Worm (Caenorhabditis elegans) whole organism, midembryonic: Measurements from ENCODE around the gene T25F10.3.

Source experiments
- T22C8.4 ChIP-seq: fragments of 200-800 bp; sonication (Bioruptor generic); IDR thresholded peaks from 2 replicates; pipeline ENCODE4 v1.3.6; 2022; ENCODE audit warnings: missing genetic modification characterization, missing compliant biosample characterization
- cog-1 ChIP-seq: sonication (generic microtip); optimal IDR thresholded peaks from 2 replicates; lab custom pipeline; 2016; ENCODE audit warnings: missing genetic modification characterization, missing compliant biosample characterization
- flt-1 ChIP-seq: fragments of 200-800 bp; sonication (Bioruptor generic); IDR thresholded peaks from 2 replicates; pipeline ENCODE4 v1.3.6; 2022; ENCODE audit warnings: missing genetic modification characterization, missing compliant biosample characterization
- klf-2 ChIP-seq: fragments of 200-800 bp; sonication (Bioruptor generic); conservative IDR thresholded peaks from 2 replicates; pipeline ENCODE4 v1.3.6; 2022; ENCODE audit warnings: missing genetic modification reagents, missing genetic modification characterization, missing compliant biosample characterization
- med-1 ChIP-seq: sonication (generic microtip); optimal IDR thresholded peaks from 2 replicates; lab custom pipeline; 2017; ENCODE audit warnings: missing genetic modification characterization, mild to moderate bottlenecking, missing compliant biosample characterization, antibody characterized with exemption, missing genetic modification reagents; ENCODE audit not compliant: insufficient read depth
- tab-1 ChIP-seq: fragments of 200-800 bp; sonication (Bioruptor generic); IDR thresholded peaks from 2 replicates; pipeline ENCODE4 v1.3.6; 2022; ENCODE audit warnings: missing genetic modification characterization, missing compliant biosample characterization
- ztf-29 ChIP-seq: fragments of 200-800 bp; sonication (Bioruptor generic); IDR thresholded peaks from 2 replicates; pipeline ENCODE4 v1.3.6; 2022; ENCODE audit warnings: missing genetic modification reagents, missing genetic modification characterization, missing compliant biosample characterization

- no peak for TF ChIP-seq cog-1 (tag; lab: Kevin White, UChicago)
- no peak for TF ChIP-seq klf-2 (GFP tag; lab: Robert Waterston, UW)
- TF ChIP-seq T22C8.4 (GFP tag; lab: Robert Waterston, UW): no peak
- no peak for TF ChIP-seq tab-1 (GFP tag; lab: Robert Waterston, UW)
- TF ChIP-seq flt-1 (GFP tag; lab: Robert Waterston, UW): no peak
- no peak for TF ChIP-seq ztf-29 (GFP tag; lab: Robert Waterston, UW)
- TF ChIP-seq med-1 (GFP tag; lab: Kevin White, UChicago): no peak
Measured at ce11 chrV:6706771-6707170, 38.1 kb upstream of the T25F10.3 start, which contains the start of gene W02F12.4.
